Fruit fly (Drosophila melanogaster): ENCODE measurements around the gene Coq4.

DNA sequence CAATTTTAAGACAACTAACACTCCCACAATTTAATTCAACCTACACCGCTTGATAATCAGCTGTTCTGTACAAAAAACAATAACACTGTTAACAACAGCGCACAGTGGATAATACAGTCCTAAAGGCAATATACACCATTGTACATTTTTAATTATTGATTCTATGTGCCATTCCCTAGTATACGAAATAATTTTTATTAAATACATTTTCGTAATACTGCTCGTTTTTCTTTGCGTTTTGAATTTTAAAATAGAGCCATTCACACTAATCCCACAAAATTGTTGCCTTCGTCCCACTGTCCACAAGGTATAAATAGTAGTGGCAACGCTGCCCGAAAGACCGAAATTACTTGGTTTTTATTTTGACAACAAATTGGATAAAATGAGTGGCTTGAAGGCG lies at the start of gene Coq4, which contains the start of gene CG32176:
- no peak for TF ChIP-seq CrebA (GFP tag; optimal IDR thresholded peaks at IDR 0.05; ENCODE audit: borderline replicate concordance)
- peak; percentile 92 for TF ChIP-seq psq (GFP tag; optimal IDR thresholded peaks at IDR 0.05)
- peak; percentile 98 for TF ChIP-seq br (GFP tag; optimal IDR thresholded peaks at IDR 0.05)

Data from whole organism, wandering third instar larva.